Worm (Caenorhabditis elegans) whole organism, mixed stage, embryonic: Measurements from ENCODE around the gene aakg-3.

Experiments
- M03D4.4 ChIP-seq: sonication (generic microtip); optimal IDR thresholded peaks from 2 replicates; lab custom pipeline; 2017; ENCODE audit warnings: mild to moderate bottlenecking, missing genetic modification characterization, missing compliant biosample characterization
- bed-3 ChIP-seq: fragments of 200-800 bp; sonication (Bioruptor generic); optimal IDR thresholded peaks from 3 replicates; lab custom pipeline; 2018; ENCODE audit warnings: mild to moderate bottlenecking, missing genetic modification characterization, moderate library complexity, missing compliant biosample characterization
- blmp-1 ChIP-seq: fragments of 150-350 bp; optimal IDR thresholded peaks from 2 replicates; lab custom pipeline; 2014; ENCODE audit warnings: missing biosample characterization, missing genetic modification characterization
- ceh-39 ChIP-seq: fragments of 150-350 bp; optimal IDR thresholded peaks from 2 replicates; lab custom pipeline; 2014; ENCODE audit warnings: missing biosample characterization, missing genetic modification characterization
- ceh-43 ChIP-seq: fragments of 200-800 bp; sonication (Bioruptor generic); optimal IDR thresholded peaks from 2 replicates; lab custom pipeline; 2018; ENCODE audit warnings: mild to moderate bottlenecking, missing genetic modification characterization, moderate library complexity, missing compliant biosample characterization
- ceh-83 ChIP-seq: fragments of 200-800 bp; sonication (Bioruptor generic); optimal IDR thresholded peaks from 2 replicates; lab custom pipeline; 2018; ENCODE audit warnings: mild to moderate bottlenecking, missing genetic modification characterization, missing compliant biosample characterization
- ces-1 ChIP-seq: fragments of 150-350 bp; optimal IDR thresholded peaks from 2 replicates; lab custom pipeline; 2014; ENCODE audit warnings: missing biosample characterization, missing genetic modification reagents, missing genetic modification characterization
- drap-1 ChIP-seq: fragments of 200-800 bp; sonication (Bioruptor generic); optimal IDR thresholded peaks from 3 replicates; lab custom pipeline; 2018; ENCODE audit warnings: mild to moderate bottlenecking, missing genetic modification characterization, missing compliant biosample characterization
- elt-3 ChIP-seq: fragments of 150-350 bp; optimal IDR thresholded peaks from 2 replicates; lab custom pipeline; 2014; ENCODE audit warnings: missing biosample characterization, missing genetic modification characterization
- flh-1 ChIP-seq: fragments of 200-800 bp; sonication (Bioruptor generic); optimal IDR thresholded peaks from 2 replicates; lab custom pipeline; 2018; ENCODE audit warnings: mild to moderate bottlenecking, missing genetic modification characterization, moderate library complexity, missing compliant biosample characterization
- ham-2 ChIP-seq: fragments of 200-800 bp; sonication (Bioruptor generic); optimal IDR thresholded peaks from 2 replicates; lab custom pipeline; 2018; ENCODE audit warnings: mild to moderate bottlenecking, missing genetic modification characterization, missing compliant biosample characterization
- hlh-1 ChIP-seq: fragments of 150-350 bp; optimal IDR thresholded peaks from 2 replicates; lab custom pipeline; 2014; ENCODE audit warnings: missing biosample characterization, missing genetic modification reagents, missing genetic modification characterization
- lsy-2 ChIP-seq: fragments of 150-350 bp; optimal IDR thresholded peaks from 2 replicates; lab custom pipeline; 2014; ENCODE audit warnings: missing biosample characterization, missing genetic modification characterization
- mab-5 ChIP-seq: fragments of 150-350 bp; optimal IDR thresholded peaks from 2 replicates; lab custom pipeline; 2014; ENCODE audit warnings: missing biosample characterization, missing genetic modification characterization
- mep-1 ChIP-seq: fragments of 150-350 bp; optimal IDR thresholded peaks from 2 replicates; lab custom pipeline; 2017; ENCODE audit warnings: missing biosample characterization, missing genetic modification reagents, missing genetic modification characterization, inconsistent platforms
- mls-2 ChIP-seq: sonication (generic microtip); optimal IDR thresholded peaks from 2 replicates; lab custom pipeline; 2016; ENCODE audit warnings: mild to moderate bottlenecking, missing genetic modification characterization, moderate library complexity, missing compliant biosample characterization
- nhr-12 ChIP-seq: fragments of 150-350 bp; optimal IDR thresholded peaks from 2 replicates; lab custom pipeline; 2014; ENCODE audit warnings: missing biosample characterization, missing genetic modification characterization
- nhr-2 ChIP-seq: fragments of 150-350 bp; optimal IDR thresholded peaks from 2 replicates; lab custom pipeline; 2014; ENCODE audit warnings: missing biosample characterization, missing genetic modification characterization
- nhr-237 ChIP-seq: fragments of 150-350 bp; optimal IDR thresholded peaks from 2 replicates; lab custom pipeline; 2014; ENCODE audit warnings: missing biosample characterization, missing genetic modification characterization
- nhr-28 ChIP-seq: fragments of 150-350 bp; optimal IDR thresholded peaks from 2 replicates; lab custom pipeline; 2014; ENCODE audit warnings: missing biosample characterization, missing genetic modification characterization
- nhr-76 ChIP-seq: sonication (generic microtip); optimal IDR thresholded peaks from 2 replicates; lab custom pipeline; 2017; ENCODE audit warnings: missing biosample characterization, missing genetic modification characterization
- pha-4 ChIP-seq: fragments of 150-350 bp; optimal IDR thresholded peaks from 2 replicates; lab custom pipeline; 2018; ENCODE audit warnings: missing biosample characterization, missing genetic modification reagents, missing genetic modification characterization
- sem-2 ChIP-seq: fragments of 200-800 bp; sonication (Bioruptor generic); optimal IDR thresholded peaks from 2 replicates; lab custom pipeline; 2018; ENCODE audit warnings: mild to moderate bottlenecking, missing genetic modification characterization, missing compliant biosample characterization
- snpc-4 ChIP-seq: fragments of 150-350 bp; optimal IDR thresholded peaks from 2 replicates; lab custom pipeline; 2014; ENCODE audit warnings: missing biosample characterization, missing genetic modification characterization
- sptf-1 ChIP-seq: sonication (generic microtip); optimal IDR thresholded peaks from 2 replicates; lab custom pipeline; 2017; ENCODE audit warnings: mild to moderate bottlenecking, missing genetic modification characterization, moderate library complexity, missing compliant biosample characterization
- tbx-8 ChIP-seq: fragments of 200-800 bp; sonication (Bioruptor generic); optimal IDR thresholded peaks from 2 replicates; lab custom pipeline; 2018; ENCODE audit warnings: mild to moderate bottlenecking, missing genetic modification characterization, moderate library complexity, missing compliant biosample characterization
- unc-120 ChIP-seq: sonication (generic microtip); optimal IDR thresholded peaks from 2 replicates; lab custom pipeline; 2017; ENCODE audit warnings: missing genetic modification characterization, missing compliant biosample characterization; ENCODE audit not compliant: poor library complexity, severe bottlenecking
- unc-39 ChIP-seq: fragments of 150-350 bp; optimal IDR thresholded peaks from 2 replicates; lab custom pipeline; 2014; ENCODE audit warnings: missing biosample characterization, missing genetic modification characterization
- unc-62 ChIP-seq: fragments of 150-350 bp; optimal IDR thresholded peaks from 2 replicates; lab custom pipeline; 2014; ENCODE audit warnings: missing biosample characterization, missing genetic modification reagents, missing genetic modification characterization
- zip-8 ChIP-seq: fragments of 150-350 bp; optimal IDR thresholded peaks from 2 replicates; lab custom pipeline; 2014; ENCODE audit warnings: missing biosample characterization, missing genetic modification characterization
- ztf-11 ChIP-seq: fragments of 150-350 bp; optimal IDR thresholded peaks from 2 replicates; lab custom pipeline; 2014; ENCODE audit warnings: missing biosample characterization, missing genetic modification characterization

The aakg-3 gene

ce11 chrX:2939526-2939925 is 36.7 kb upstream of the aakg-3 start:
- TF ChIP-seq flh-1 (GFP tag; lab: Kevin White, UChicago), result no peak
- TF ChIP-seq hlh-1 (tag; lab: Kevin White, UChicago), result no peak
- no peak for TF ChIP-seq unc-62 (GFP tag; lab: Kevin White, UChicago)

DNA sequence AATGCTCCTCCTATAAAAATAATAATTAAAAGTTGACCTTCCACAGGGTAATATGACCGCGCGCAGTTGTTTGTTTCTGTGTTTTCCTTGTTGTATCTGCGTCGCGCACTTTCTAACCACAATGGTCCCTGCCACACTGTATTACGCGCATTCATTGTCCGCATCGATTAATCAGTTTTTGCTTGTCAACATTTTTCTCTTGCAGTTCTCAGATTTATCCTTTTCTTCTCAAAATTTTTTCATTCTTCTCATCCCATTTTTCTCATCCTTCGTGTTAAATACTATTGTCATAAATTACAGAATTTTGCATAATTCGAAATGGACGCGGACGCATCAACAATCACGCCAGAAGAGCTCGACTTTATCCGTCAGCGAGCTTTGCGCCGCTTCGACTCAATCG is 35.7 kb upstream of the aakg-3 start, which contains the start of gene pfk-1.1:
TSS of gene pfk-1.1 (plus strand) at position 301 of the 400 bp plus-strand sequence.
- TF ChIP-seq flh-1 (GFP tag; lab: Kevin White, UChicago), result no peak
- no peak for TF ChIP-seq drap-1
- no peak for TF ChIP-seq ceh-43 (GFP tag; lab: Kevin White, UChicago)
- TF ChIP-seq ceh-39 (tag; lab: Kevin White, UChicago), result no peak
- no peak for TF ChIP-seq ces-1 (GFP tag; lab: Kevin White, UChicago)
- TF ChIP-seq unc-120 (tag; lab: Kevin White, UChicago), result no peak
- TF ChIP-seq hlh-1 (tag; lab: Kevin White, UChicago), result peak; percentile 15
- no peak for TF ChIP-seq elt-3 (tag; lab: Kevin White, UChicago)
- TF ChIP-seq zip-8 (tag; lab: Kevin White, UChicago), result no peak
- TF ChIP-seq nhr-12 (tag; lab: Kevin White, UChicago), result no peak
- TF ChIP-seq ztf-11 (tag; lab: Kevin White, UChicago), result no peak
- TF ChIP-seq nhr-2 (tag; lab: Kevin White, UChicago), result peak; percentile 1
- no peak for TF ChIP-seq mep-1 (tag; lab: Kevin White, UChicago)
- TF ChIP-seq, all 35 proteins: peak for 2

- TF ChIP-seq mab-5 (no peak), ceh-83 (no peak), nhr-2 (tag; lab: Kevin White, UChicago) (no peak), drap-1 (no peak), elt-3 (tag; lab: Kevin White, UChicago) (no peak), hlh-1 (tag; lab: Kevin White, UChicago) (no peak), ceh-43 (GFP tag; lab: Kevin White, UChicago) (no peak), tbx-8 (GFP tag; lab: Kevin White, UChicago) (no peak), mls-2 (tag; lab: Kevin White, UChicago) (no peak), lsy-2 (tag; lab: Kevin White, UChicago) (no peak), bed-3 (GFP tag; lab: Kevin White, UChicago) (no peak), nhr-76 (tag; lab: Kevin White, UChicago) (no peak), M03D4.4 (tag; lab: Kevin White, UChicago) (no peak), ztf-11 (tag; lab: Kevin White, UChicago) (no peak), flh-1 (GFP tag; lab: Kevin White, UChicago) (no peak), sem-2 (GFP tag; lab: Kevin White, UChicago) (no peak), unc-39 (no peak), nhr-28 (tag; lab: Kevin White, UChicago) (no peak), ham-2 (GFP tag; lab: Kevin White, UChicago) (no peak), zip-8 (tag; lab: Kevin White, UChicago) (no peak)
These were observed 33.9 kb upstream of the aakg-3 start for ce11 chrX:2942327-2942726.

DNA sequence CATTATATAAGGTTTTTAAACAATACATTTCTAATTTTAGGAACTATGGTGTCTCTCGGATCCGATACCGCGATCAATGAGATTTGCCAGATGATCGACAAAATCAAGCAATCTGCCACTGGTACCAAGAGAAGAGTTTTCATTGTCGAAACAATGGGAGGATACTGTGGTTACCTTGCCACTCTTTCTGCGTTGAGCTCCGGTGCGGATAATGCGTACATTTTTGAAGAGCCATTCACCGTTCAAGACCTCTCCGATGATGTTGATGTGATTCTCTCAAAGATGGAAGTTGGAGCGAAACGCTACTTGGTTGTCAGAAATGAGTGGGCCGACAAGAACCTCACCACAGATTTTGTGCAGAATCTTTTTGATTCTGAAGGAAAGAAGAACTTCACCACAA is 32.6 kb upstream of the aakg-3 start:
- TF ChIP-seq sem-2 (GFP tag; lab: Kevin White, UChicago), result no peak
- TF ChIP-seq drap-1, result no peak
- no peak for TF ChIP-seq nhr-28 (tag; lab: Kevin White, UChicago)
- no peak for TF ChIP-seq ceh-39 (tag; lab: Kevin White, UChicago)
- TF ChIP-seq pha-4 (tag; lab: Kevin White, UChicago), result no peak
- no peak for TF ChIP-seq lsy-2 (tag; lab: Kevin White, UChicago)
- no peak for TF ChIP-seq snpc-4 (tag; lab: Kevin White, UChicago)
- TF ChIP-seq ceh-43 (GFP tag; lab: Kevin White, UChicago), result no peak
- no peak for TF ChIP-seq ztf-11 (tag; lab: Kevin White, UChicago)
- TF ChIP-seq bed-3 (GFP tag; lab: Kevin White, UChicago), result no peak
- no peak for TF ChIP-seq unc-120 (tag; lab: Kevin White, UChicago)
- TF ChIP-seq hlh-1 (tag; lab: Kevin White, UChicago), result no peak

ce11 chrX:2945950-2946349 is 30.3 kb upstream of the aakg-3 start:
- TF ChIP-seq M03D4.4 (tag; lab: Kevin White, UChicago) (no peak), nhr-237 (no peak), unc-62 (GFP tag; lab: Kevin White, UChicago) (no peak), lsy-2 (tag; lab: Kevin White, UChicago) (no peak), mls-2 (tag; lab: Kevin White, UChicago) (no peak), snpc-4 (tag; lab: Kevin White, UChicago) (no peak), mab-5 (no peak), ceh-43 (GFP tag; lab: Kevin White, UChicago) (no peak), flh-1 (GFP tag; lab: Kevin White, UChicago) (no peak), pha-4 (tag; lab: Kevin White, UChicago) (no peak), blmp-1 (no peak), elt-3 (tag; lab: Kevin White, UChicago) (no peak), ztf-11 (tag; lab: Kevin White, UChicago) (no peak), nhr-76 (tag; lab: Kevin White, UChicago) (no peak), nhr-2 (tag; lab: Kevin White, UChicago) (no peak), zip-8 (tag; lab: Kevin White, UChicago) (no peak), sptf-1 (tag; lab: Kevin White, UChicago) (no peak)
